Fruit fly (Drosophila melanogaster): Measurements from ENCODE around the gene alt.

The alt gene

DNA sequence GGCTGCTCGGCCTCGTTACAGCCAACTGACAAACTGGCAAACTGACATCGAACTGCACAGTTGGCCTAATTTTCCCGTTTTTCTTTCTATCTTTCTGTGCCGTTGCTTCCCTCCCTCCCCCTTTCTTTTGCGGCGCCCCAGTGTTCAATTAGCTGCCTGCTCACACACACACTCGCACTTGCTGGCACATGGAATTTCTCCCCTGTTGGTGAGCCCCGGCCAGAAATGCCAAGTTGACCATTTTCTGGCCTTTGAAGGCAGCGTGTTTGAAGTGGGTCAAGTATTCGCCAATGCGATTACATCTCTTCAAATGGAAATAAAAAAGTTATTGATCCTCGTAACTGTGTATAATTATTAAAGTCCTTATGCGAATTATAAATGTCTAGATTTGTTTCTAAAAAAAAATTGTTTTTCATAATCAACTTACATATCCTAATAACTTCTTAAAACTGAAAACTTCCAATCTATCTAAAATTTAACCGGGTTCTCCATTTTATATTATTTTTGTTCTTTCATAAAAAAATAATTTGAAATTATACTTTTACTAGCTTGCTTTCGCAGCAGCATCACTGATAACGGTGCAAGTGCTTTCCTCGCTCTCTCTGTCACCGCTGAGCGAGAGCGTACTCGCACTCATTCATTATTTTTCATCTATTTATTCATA, 1.5 kb downstream of the alt start:
- no peak for TF ChIP-seq CG3065 (GFP tag; optimal IDR thresholded peaks at IDR 0.05)
- TF ChIP-seq Asciz (GFP tag; optimal IDR thresholded peaks at IDR 0.05), result peak; percentile 57
- no peak for TF ChIP-seq bowl (GFP tag; IDR thresholded peaks at IDR 0.05)
- peak; percentile 3 for TF ChIP-seq CG13296 (GFP tag; optimal IDR thresholded peaks at IDR 0.05)
- no peak for TF ChIP-seq CG13287 (GFP tag; IDR thresholded peaks at IDR 0.05; ENCODE audit: partially characterized antibody)
- no peak for TF ChIP-seq CG2202 (tag; optimal IDR thresholded peaks at IDR 0.05)
- no peak for TF ChIP-seq pnt (GFP tag; optimal IDR thresholded peaks at IDR 0.05)
- no peak for TF ChIP-seq da (GFP tag; optimal IDR thresholded peaks at IDR 0.05)
- TF ChIP-seq Myb (GFP tag; optimal IDR thresholded peaks at IDR 0.05), result no peak
- TF ChIP-seq TFAM (GFP tag; optimal IDR thresholded peaks at IDR 0.05), result no peak
- TF ChIP-seq CG2889 (GFP tag; IDR thresholded peaks at IDR 0.05), result no peak
- TF ChIP-seq phol (tag; optimal IDR thresholded peaks at IDR 0.05), result peak; percentile 71
- no peak for TF ChIP-seq Nf-YB (GFP tag; optimal IDR thresholded peaks at IDR 0.05)
- TF ChIP-seq maf-S (GFP tag; optimal IDR thresholded peaks at IDR 0.05), result no peak
- TF ChIP-seq Bgb (GFP tag; IDR thresholded peaks at IDR 0.05; ENCODE audit: partially characterized antibody), result no peak
- TF ChIP-seq CG13424 (tag; optimal IDR thresholded peaks at IDR 0.05), result peak; percentile 57
- TF ChIP-seq CG10274 (GFP tag; optimal IDR thresholded peaks at IDR 0.05), result no peak
- no peak for TF ChIP-seq CG9215 (GFP tag; IDR thresholded peaks at IDR 0.05)
- TF ChIP-seq br (optimal IDR thresholded peaks at IDR 0.05), result no peak
- TF ChIP-seq CG8765 (GFP tag; IDR thresholded peaks at IDR 0.05), result no peak
- TF ChIP-seq Dref (GFP tag; IDR thresholded peaks at IDR 0.05), result no peak
- TF ChIP-seq Mes4 (GFP tag; optimal IDR thresholded peaks at IDR 0.05), result no peak
- no peak for TF ChIP-seq E2f1 (GFP tag; IDR thresholded peaks at IDR 0.05)
- TF ChIP-seq Blimp-1 (GFP tag; optimal IDR thresholded peaks at IDR 0.05), result peak; percentile 56
- no peak for TF ChIP-seq ERR (GFP tag; optimal IDR thresholded peaks at IDR 0.05)
- no peak for TF ChIP-seq fd3F (GFP tag; optimal IDR thresholded peaks at IDR 0.05)
- TF ChIP-seq CG5180 (GFP tag; optimal IDR thresholded peaks at IDR 0.05), result peak; percentile 52
- no peak; the same call in 1 of the 2 replicates for TF ChIP-seq rib (GFP tag; IDR thresholded peaks at IDR 0.05)
- TF ChIP-seq Eip74EF (GFP tag; optimal IDR thresholded peaks at IDR 0.05), result peak in 1 of 2 experiments; percentile 25
- TF ChIP-seq CG12236 (GFP tag; optimal IDR thresholded peaks at IDR 0.05), result no peak
- TF ChIP-seq pb (GFP tag; optimal IDR thresholded peaks at IDR 0.05), result no peak
- TF ChIP-seq CG3847 (GFP tag; IDR thresholded peaks at IDR 0.05), result 0 out of 2 replicates have a peak, but pooled peaks have one; percentile 20
- peak; percentile 22 for TF ChIP-seq dm (GFP tag; optimal IDR thresholded peaks at IDR 0.05)
- TF ChIP-seq CG12942 (GFP tag; optimal IDR thresholded peaks at IDR 0.05), result peak; percentile 38
- peak; percentile 38 for TF ChIP-seq ems (GFP tag; optimal IDR thresholded peaks at IDR 0.05)
- no peak for TF ChIP-seq aop (GFP tag; IDR thresholded peaks at IDR 0.05)
- TF ChIP-seq eve (GFP tag; optimal IDR thresholded peaks at IDR 0.05), result no peak
- no peak for TF ChIP-seq ci (GFP tag; IDR thresholded peaks at IDR 0.05)
- no peak for TF ChIP-seq Kr (GFP tag; optimal IDR thresholded peaks at IDR 0.05)
- no peak for TF ChIP-seq salm (tag; optimal IDR thresholded peaks at IDR 0.05)
- TF ChIP-seq Aef1 (GFP tag; IDR thresholded peaks at IDR 0.05), result no peak
- TF ChIP-seq fd102C (GFP tag; optimal IDR thresholded peaks at IDR 0.05), result no peak
- peak; percentile 39 for TF ChIP-seq Max (GFP tag; optimal IDR thresholded peaks at IDR 0.05)
- TF ChIP-seq Meics (GFP tag; optimal IDR thresholded peaks at IDR 0.05), result peak; percentile 58
- no peak for TF ChIP-seq gfzf (GFP tag; optimal IDR thresholded peaks at IDR 0.05)
- no peak for TF ChIP-seq usp (GFP tag; optimal IDR thresholded peaks at IDR 0.05)
- TF ChIP-seq CG15073 (GFP tag; optimal IDR thresholded peaks at IDR 0.05), result no peak
- TF ChIP-seq CG4854 (GFP tag; optimal IDR thresholded peaks at IDR 0.05), result no peak
- peak; percentile 6 for TF ChIP-seq CG30020 (tag; optimal IDR thresholded peaks at IDR 0.05)
- no peak for TF ChIP-seq NC2α (GFP tag; optimal IDR thresholded peaks at IDR 0.05)
- no peak for TF ChIP-seq hbn (GFP tag; IDR thresholded peaks at IDR 0.05; ENCODE audit: partially characterized antibody)
